Worm (Caenorhabditis elegans): ENCODE data around the gene W02F12.4.

DNA sequence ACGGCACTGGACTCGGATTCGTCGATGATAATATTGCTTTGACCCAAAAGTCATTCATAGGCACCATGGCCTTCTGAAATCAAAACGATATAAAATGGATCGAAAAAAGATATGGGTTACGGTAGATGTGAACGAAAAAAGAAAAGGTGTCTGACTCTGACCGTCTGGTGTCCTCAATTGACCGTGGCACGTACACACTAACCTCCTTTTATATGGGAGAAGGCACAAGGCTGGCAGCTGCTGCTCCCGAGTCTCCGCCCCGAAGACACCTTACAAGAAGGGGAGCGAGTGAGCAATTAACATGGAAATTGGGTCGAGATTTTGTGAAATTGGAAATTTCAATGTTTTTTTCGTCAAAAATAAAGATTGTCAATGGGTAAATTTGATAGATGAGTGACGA lies 25.2 kb downstream of the W02F12.4 start, which contains the start of gene egl-46:
- peak; percentile 33 for TF ChIP-seq cnd-1 (tag; optimal IDR thresholded peaks at IDR 0.05)
- no peak for TF ChIP-seq tbx-8 (GFP tag; optimal IDR thresholded peaks at IDR 0.05)
- no peak for TF ChIP-seq bed-3 (GFP tag; optimal IDR thresholded peaks at IDR 0.05)
- no peak for TF ChIP-seq nhr-12 (tag; optimal IDR thresholded peaks at IDR 0.05)
